Worm (Caenorhabditis elegans): ENCODE results near the gene str-221.

DNA sequence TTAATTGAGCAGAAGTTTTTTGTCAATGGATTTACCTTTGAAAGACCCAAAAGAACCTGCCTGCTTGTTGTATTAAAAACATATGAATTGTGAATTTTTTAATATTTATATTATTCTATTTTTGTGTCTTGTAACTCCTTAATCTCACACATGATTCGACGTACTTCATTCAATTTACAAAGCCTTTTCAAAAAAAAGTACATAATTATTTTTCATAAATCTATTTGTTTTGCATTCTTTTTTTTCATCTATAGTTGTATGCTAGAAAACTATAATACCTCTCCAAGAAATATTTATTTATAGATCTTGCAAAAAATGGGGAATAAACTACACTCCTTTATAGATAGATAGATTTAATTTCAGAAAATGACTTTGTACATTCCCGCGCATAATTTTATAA, 21.3 kb upstream of the str-221 start, which contains the start of gene nhr-179:
- TF ChIP-seq nhr-10 (tag; optimal IDR thresholded peaks at IDR 0.05) (no peak), lin-13 (GFP tag; optimal IDR thresholded peaks at IDR 0.05) (no peak), nhr-237 (tag; optimal IDR thresholded peaks at IDR 0.05) (no peak), dmd-4 (tag; optimal IDR thresholded peaks at IDR 0.05) (no peak), nhr-11 (tag; optimal IDR thresholded peaks at IDR 0.05) (no peak), elt-1 (tag; optimal IDR thresholded peaks at IDR 0.05) (no peak), lin-39 (tag; optimal IDR thresholded peaks at IDR 0.05) (no peak), R02D3.7 (tag; optimal IDR thresholded peaks at IDR 0.05) (no peak), nhr-77 (tag; optimal IDR thresholded peaks at IDR 0.05) (no peak), lin-11 (tag; optimal IDR thresholded peaks at IDR 0.05) (no peak), blmp-1 (tag; optimal IDR thresholded peaks at IDR 0.05; ENCODE audit: insufficient read depth) (no peak)

Data from whole organism, L2 larva.